Fruit fly (Drosophila melanogaster): ENCODE results near the gene frj.

frj gene

DNA sequence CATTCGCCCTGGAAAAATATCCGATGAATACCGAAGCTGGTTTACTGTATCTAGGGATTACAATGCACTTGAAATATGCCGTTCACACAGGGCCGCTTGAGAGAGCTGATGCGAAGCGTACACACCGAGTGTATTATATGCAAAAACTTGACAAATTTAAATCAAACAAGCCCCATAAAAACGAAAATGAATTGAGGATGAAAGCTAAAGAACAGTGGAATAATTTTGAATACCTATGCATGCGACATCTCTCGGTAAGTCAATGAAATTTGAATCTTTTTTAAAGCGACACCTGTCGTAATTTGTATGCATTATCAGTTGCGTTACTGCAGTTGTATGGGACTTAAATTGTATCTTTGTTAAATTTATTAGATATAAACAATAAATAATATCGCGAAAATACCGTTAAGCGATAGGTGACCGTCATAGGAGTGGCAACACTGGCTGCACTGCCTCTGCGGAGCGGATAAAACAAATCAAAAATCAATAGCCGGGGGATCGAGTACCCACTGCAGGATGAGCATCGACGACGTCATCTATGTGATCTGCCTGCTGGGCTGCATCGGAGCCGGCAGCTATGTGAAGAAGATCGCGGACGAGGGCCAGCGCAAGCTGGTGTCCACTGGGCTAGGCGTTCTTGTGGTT, at the start of gene frj:
Gene frj (plus strand): TSS at position 98 of the 645 bp plus-strand sequence.
- TF ChIP-seq pan (optimal IDR thresholded peaks at IDR 0.05): no peak
- TF ChIP-seq psq (optimal IDR thresholded peaks at IDR 0.05): no peak
- no peak for TF ChIP-seq usp (GFP tag; optimal IDR thresholded peaks at IDR 0.05)
- TF ChIP-seq Dll (optimal IDR thresholded peaks at IDR 0.05): no peak
- TF ChIP-seq EcR (GFP tag; optimal IDR thresholded peaks at IDR 0.05): no peak
- TF ChIP-seq CG8478 (optimal IDR thresholded peaks at IDR 0.05): no peak

DNA sequence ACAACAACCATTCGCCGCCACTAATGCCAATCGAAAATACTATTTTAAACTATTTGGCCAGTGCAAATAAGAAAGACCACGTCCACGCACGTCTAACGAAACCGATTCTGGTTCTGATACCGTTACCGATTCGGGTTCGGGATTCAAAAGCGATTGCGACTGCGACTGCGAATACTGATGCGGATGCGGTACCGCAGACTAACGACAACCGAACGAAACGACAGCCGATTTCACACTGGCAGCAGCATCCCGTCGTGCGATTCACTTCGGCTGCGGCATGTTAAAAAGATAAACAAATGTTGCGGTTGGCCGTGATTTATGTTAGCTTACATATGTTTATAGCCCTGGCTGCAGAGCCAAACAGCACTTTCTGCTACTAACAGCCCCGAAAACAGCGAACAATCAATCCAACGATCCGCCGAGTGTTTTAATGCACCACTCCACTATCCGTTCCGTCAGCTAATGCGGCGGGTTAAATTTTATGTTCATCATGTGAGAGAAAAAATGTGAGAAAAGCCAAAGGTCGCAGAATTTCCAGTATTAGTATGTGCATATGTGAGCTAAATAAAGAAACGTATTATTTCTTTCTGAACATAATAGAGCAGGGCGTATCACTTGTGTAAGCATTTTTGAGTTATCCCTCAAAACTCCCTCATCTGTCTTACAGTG, 44.6 kb upstream of the frj start, which contains the start of gene DIP-epsilon:
Gene DIP-epsilon (minus strand): TSS at position 238 of the 669 bp plus-strand sequence.
- TF ChIP-seq EcR (GFP tag; optimal IDR thresholded peaks at IDR 0.05): no peak
- no peak for TF ChIP-seq Dll (optimal IDR thresholded peaks at IDR 0.05)
- TF ChIP-seq usp (GFP tag; optimal IDR thresholded peaks at IDR 0.05): no peak
- no peak for TF ChIP-seq psq (optimal IDR thresholded peaks at IDR 0.05)

DNA sequence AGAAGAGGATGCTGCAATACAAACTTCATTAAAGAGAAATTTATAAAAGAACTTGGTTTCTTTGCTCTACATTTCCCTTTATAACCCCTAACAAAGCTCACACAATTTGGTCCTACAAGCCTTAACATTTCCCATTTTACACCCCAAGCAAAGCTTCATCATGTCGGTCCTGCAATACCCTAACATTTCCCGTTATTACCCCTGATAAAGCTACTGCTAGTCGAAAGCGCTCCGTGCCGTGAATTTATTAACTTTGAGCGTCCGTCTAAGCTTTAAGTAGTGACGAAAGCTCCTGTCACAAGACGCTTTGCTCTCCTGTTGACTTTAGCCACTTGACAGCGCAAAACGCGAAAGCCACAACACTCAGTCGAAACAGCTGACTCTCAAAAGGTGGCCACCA, 43.9 kb upstream of the frj start, which contains the start of gene CG13982:
Gene CG13982 (plus strand): TSS at position 363 of the 400 bp plus-strand sequence.
- TF ChIP-seq psq (optimal IDR thresholded peaks at IDR 0.05): no peak
- no peak for TF ChIP-seq usp (GFP tag; optimal IDR thresholded peaks at IDR 0.05)
- TF ChIP-seq CG8478 (optimal IDR thresholded peaks at IDR 0.05): no peak
- TF ChIP-seq Dll (optimal IDR thresholded peaks at IDR 0.05): no peak
- no peak for TF ChIP-seq EcR (GFP tag; optimal IDR thresholded peaks at IDR 0.05)
- TF ChIP-seq pan (optimal IDR thresholded peaks at IDR 0.05): no peak

DNA sequence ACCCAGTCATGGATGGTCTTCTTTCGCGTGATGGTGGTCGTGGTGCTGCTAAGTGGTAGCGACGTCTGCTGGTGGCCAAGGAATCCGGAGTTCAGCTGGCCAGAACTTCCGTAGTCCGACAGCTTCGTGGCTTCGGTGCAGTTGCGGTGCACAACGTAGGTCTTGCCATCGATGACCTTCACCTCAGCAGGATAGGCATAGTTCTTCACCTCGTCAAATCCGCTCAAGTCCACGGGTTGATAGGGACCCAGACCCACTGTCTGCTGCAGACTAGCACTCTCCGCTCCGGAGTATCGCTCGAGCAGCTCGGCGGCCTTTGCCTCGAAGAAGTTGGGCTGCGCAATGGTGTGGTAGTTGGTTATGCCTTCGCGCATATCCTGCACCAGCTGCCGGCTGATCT, 34.4 kb upstream of the frj start:
- TF ChIP-seq usp (GFP tag; optimal IDR thresholded peaks at IDR 0.05) (no peak), pan (optimal IDR thresholded peaks at IDR 0.05) (no peak), Dll (optimal IDR thresholded peaks at IDR 0.05) (no peak), psq (optimal IDR thresholded peaks at IDR 0.05) (no peak), CG8478 (optimal IDR thresholded peaks at IDR 0.05) (no peak), EcR (GFP tag; optimal IDR thresholded peaks at IDR 0.05) (no peak)

DNA sequence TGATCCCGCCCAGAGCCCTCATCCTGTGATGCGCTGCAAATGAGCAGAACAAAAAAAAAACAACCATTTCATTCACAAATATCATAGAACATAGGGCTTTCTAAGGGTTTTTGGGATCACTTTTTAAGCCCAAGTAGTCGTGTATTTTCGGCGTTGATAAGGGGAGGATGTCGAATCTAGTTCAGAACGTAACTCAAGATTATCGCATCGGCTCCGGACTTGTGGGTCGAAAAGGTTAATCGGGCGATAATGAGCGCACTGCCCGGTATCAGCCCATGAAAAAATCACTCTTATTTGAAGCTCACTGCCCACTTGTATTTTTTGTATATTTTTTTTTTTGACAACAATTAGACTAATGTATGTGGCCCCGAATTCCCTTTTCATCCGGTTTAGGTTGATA, 33.4 kb upstream of the frj start:
- TF ChIP-seq Dll (optimal IDR thresholded peaks at IDR 0.05) (no peak), EcR (GFP tag; optimal IDR thresholded peaks at IDR 0.05) (no peak), usp (GFP tag; optimal IDR thresholded peaks at IDR 0.05) (no peak), pan (optimal IDR thresholded peaks at IDR 0.05) (no peak), psq (optimal IDR thresholded peaks at IDR 0.05) (no peak), CG8478 (optimal IDR thresholded peaks at IDR 0.05) (no peak)

DNA sequence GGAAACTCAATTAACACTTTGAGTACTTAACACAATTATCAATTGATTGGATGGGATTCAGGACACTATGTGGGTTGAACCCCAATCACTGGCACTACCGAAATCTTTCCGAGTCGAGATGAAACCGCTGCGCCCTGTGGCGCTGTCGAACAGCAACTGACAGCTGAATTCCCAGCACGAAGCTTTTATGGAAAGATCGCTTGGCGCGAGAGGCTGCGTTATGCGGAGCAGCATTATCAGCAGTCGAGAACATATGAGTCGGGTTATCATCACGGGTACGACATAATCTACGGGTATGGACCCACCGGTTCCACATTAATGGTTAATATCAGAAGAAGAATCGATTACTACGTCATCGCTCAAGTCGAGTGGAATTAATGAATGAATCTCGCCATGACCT, 32.7 kb upstream of the frj start, which contains the start of gene Tig:
Gene Tig (minus strand): TSS at position 163 of the 400 bp plus-strand sequence.
- no peak for TF ChIP-seq pan (optimal IDR thresholded peaks at IDR 0.05)
- no peak for TF ChIP-seq EcR (GFP tag; optimal IDR thresholded peaks at IDR 0.05)
- no peak for TF ChIP-seq usp (GFP tag; optimal IDR thresholded peaks at IDR 0.05)
- TF ChIP-seq psq (optimal IDR thresholded peaks at IDR 0.05): no peak
- no peak for TF ChIP-seq Dll (optimal IDR thresholded peaks at IDR 0.05)
- TF ChIP-seq CG8478 (optimal IDR thresholded peaks at IDR 0.05): no peak

DNA sequence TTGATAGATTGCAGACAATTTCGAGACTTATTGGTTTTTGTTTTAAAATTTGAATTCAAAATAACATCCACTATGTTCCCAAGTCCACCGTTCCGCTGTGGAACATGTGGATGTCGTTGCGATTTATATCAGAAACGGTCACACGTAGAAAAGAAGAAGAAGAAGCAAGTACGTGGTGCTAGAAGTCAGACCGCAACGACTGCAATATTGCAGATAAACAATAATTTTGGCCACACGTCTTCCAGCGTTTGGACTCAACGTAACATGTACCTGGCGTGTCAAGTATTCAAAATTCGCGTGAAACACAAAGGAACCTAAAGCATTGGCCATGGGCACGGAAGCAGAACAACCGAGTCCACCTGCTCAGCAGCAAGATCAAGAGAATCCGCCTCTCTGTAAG, 31.7 kb upstream of the frj start, which contains the start of gene Fic:
Gene Fic (plus strand): TSS at position 139 of the 400 bp plus-strand sequence.
- TF ChIP-seq CG8478 (optimal IDR thresholded peaks at IDR 0.05) (no peak), pan (optimal IDR thresholded peaks at IDR 0.05) (no peak), psq (optimal IDR thresholded peaks at IDR 0.05) (no peak)

DNA sequence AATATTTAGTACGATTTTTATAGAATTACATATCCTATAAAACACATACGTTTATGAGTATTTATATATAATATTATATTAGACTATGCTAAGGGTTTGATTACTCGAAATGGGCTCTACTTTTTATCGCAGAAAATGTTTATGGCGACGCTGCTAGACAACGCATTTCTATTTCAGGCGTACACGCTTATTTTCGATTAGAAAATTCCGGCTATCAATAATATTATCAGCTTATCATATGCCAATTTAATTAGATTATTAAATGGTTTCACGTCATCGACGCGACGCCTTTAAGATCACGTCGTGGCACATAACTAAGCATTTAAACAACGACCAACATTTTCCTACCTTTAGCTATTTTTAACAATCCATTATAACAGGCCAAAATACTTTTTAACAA, 29.5 kb upstream of the frj start:
- TF ChIP-seq CG8478 (optimal IDR thresholded peaks at IDR 0.05): no peak
- no peak for TF ChIP-seq EcR (GFP tag; optimal IDR thresholded peaks at IDR 0.05)
- TF ChIP-seq Dll (optimal IDR thresholded peaks at IDR 0.05): no peak
- TF ChIP-seq psq (optimal IDR thresholded peaks at IDR 0.05): no peak
- TF ChIP-seq usp (GFP tag; optimal IDR thresholded peaks at IDR 0.05): no peak
- no peak for TF ChIP-seq pan (optimal IDR thresholded peaks at IDR 0.05)

DNA sequence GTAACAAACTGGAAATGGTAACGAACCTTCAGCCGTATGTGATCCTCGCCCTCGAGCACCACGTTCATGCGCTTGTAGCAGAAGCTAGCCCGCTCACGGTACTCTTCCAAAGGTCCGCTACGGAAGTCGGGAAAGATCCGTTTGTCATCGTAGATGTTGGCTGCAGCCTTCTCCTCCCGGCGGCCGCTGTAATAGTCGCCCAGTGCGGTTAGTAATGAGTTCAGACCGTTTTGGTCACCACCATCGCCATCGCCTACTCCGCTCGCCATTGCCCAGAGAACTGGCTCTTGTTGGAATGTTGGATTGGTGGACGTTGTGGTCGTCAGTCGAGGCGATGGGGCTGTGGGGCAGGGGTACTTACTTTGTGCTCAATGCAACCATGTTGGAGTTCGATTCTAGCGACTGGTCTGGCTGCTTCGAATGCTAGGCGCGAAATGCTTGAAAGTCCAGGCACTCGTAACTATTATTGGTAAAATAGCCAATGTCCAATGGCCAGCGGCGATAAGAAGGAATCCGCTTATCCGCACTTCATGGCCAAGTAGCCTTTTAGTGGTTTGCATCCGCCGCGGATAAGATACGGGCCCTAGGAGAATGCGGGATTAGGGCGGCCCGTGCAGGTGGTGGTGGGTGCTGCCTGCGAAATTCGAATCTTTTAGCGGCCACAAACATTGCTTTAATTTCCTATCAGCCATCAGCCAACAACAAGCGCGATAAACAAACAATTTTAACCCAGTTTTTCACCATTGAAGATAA, 8.1 kb upstream of the frj start:
- TF ChIP-seq EcR (GFP tag; optimal IDR thresholded peaks at IDR 0.05): no peak

DNA sequence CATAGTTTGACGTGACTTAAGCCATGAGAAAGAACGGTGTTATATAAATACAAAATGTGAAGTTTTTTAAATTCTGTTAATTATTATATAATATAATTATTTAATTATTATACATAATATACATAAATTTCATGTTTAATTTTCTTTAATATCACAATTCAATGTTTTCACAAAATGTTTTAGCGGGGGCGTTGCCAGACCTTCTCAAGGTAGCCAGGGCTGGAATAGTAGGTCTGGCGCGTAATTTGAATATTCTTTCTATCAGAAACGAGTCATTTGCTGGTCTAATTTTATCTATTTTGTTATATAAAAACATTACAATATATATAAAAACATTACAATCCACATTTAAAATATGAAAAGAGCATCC, 7.5 kb upstream of the frj start, which contains the start of gene Acox3:
Gene Acox3 (minus strand): TSS at position 70 of the 370 bp plus-strand sequence.
- TF ChIP-seq EcR (GFP tag; optimal IDR thresholded peaks at IDR 0.05) (no peak), pan (optimal IDR thresholded peaks at IDR 0.05) (no peak), Dll (optimal IDR thresholded peaks at IDR 0.05) (no peak), psq (optimal IDR thresholded peaks at IDR 0.05) (no peak)

DNA sequence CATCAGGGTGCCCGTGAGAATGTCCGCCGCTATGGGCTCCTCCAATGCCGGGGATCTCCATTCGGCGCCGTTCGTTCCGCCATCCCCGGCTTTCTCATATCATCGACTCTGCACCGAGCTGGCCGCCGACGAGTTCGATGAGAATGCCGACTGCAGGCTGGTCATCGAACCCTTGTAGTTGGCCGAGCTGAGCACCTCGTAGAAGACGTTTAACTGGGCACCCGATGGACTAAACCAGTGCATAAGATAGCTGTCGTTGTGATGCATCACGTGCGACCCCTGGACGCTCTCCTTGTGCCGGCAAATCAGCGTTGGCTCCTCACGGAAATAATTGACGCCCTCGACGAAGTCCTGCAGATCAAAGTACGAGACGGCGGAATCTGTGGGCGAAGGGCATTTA, 6.1 kb upstream of the frj start:
- no peak for TF ChIP-seq Dll (optimal IDR thresholded peaks at IDR 0.05)
- no peak for TF ChIP-seq EcR (GFP tag; optimal IDR thresholded peaks at IDR 0.05)
- no peak for TF ChIP-seq pan (optimal IDR thresholded peaks at IDR 0.05)
- no peak for TF ChIP-seq CG8478 (optimal IDR thresholded peaks at IDR 0.05)
- TF ChIP-seq usp (GFP tag; optimal IDR thresholded peaks at IDR 0.05): no peak
